Fruit fly (Drosophila melanogaster) whole organism, prepupa: ENCODE results near the gene CG12795.

Source experiments
- CG10631 ChIP-seq: fragments of 200-800 bp; sonication (Bioruptor generic); optimal IDR thresholded peaks from 2 replicates; lab custom pipeline; 2016; ENCODE audit warnings: missing biosample characterization, missing genetic modification characterization
- CG10669 ChIP-seq: fragments of 200-800 bp; sonication (Bioruptor generic); optimal IDR thresholded peaks from 3 replicates; lab custom pipeline; 2018; ENCODE audit warnings: missing biosample characterization, mild to moderate bottlenecking, missing genetic modification characterization, moderate library complexity
- CG11294 ChIP-seq: fragments of 200-800 bp; sonication (Bioruptor generic); IDR thresholded peaks from 2 replicates; pipeline ENCODE4 v1.3.6; 2022; ENCODE audit warnings: missing biosample characterization, missing genetic modification characterization
- CG11762 ChIP-seq: fragments of 200-800 bp; sonication (Bioruptor generic); optimal IDR thresholded peaks from 3 replicates; lab custom pipeline; 2016; ENCODE audit warnings: missing biosample characterization, missing genetic modification characterization; ENCODE audit not compliant: insufficient read depth
- CG15336 ChIP-seq: fragments of 200-800 bp; sonication (Bioruptor generic); IDR thresholded peaks from 2 replicates; pipeline ENCODE4 v1.3.6; 2022; ENCODE audit warnings: missing biosample characterization, missing genetic modification characterization
- CG1621 ChIP-seq: fragments of 200-800 bp; sonication (Bioruptor generic); optimal IDR thresholded peaks from 3 replicates; lab custom pipeline; 2018; ENCODE audit warnings: missing biosample characterization, mild to moderate bottlenecking, missing genetic modification characterization
- CG3032 ChIP-seq: fragments of 200-800 bp; optimal IDR thresholded peaks from 2 replicates; lab custom pipeline; 2019; ENCODE audit warnings: missing biosample characterization, mild to moderate bottlenecking, missing genetic modification characterization, moderate library complexity
- CG31627 ChIP-seq: fragments of 200-800 bp; sonication (Bioruptor generic); optimal IDR thresholded peaks from 3 replicates; lab custom pipeline; 2016; ENCODE audit warnings: missing biosample characterization, missing genetic modification characterization
- CG32006 ChIP-seq: fragments of 200-800 bp; sonication (Bioruptor generic); optimal IDR thresholded peaks from 3 replicates; lab custom pipeline; 2017; ENCODE audit warnings: missing biosample characterization, mild to moderate bottlenecking, missing genetic modification characterization
- CG34406 ChIP-seq: fragments of 200-800 bp; sonication (Bioruptor generic); optimal IDR thresholded peaks from 3 replicates; lab custom pipeline; 2016; ENCODE audit warnings: missing biosample characterization, missing genetic modification characterization
- CG3919 ChIP-seq: fragments of 200-800 bp; sonication (Bioruptor generic); optimal IDR thresholded peaks from 3 replicates; lab custom pipeline; 2016; ENCODE audit warnings: missing biosample characterization, missing genetic modification characterization
- CG4318 ChIP-seq: fragments of 200-800 bp; sonication (Bioruptor generic); optimal IDR thresholded peaks from 3 replicates; lab custom pipeline; 2017; ENCODE audit warnings: missing biosample characterization, mild to moderate bottlenecking, missing genetic modification characterization
- CG6276 ChIP-seq: fragments of 200-800 bp; sonication (Bioruptor generic); optimal IDR thresholded peaks from 2 replicates; lab custom pipeline; 2017; ENCODE audit warnings: missing biosample characterization, mild to moderate bottlenecking, missing genetic modification characterization
- CG6792 ChIP-seq: fragments of 200-800 bp; sonication (Bioruptor generic); optimal IDR thresholded peaks from 3 replicates; lab custom pipeline; 2016; ENCODE audit warnings: missing biosample characterization, missing genetic modification characterization
- CG6854 ChIP-seq: fragments of 200-800 bp; sonication (Bioruptor generic); optimal IDR thresholded peaks from 2 replicates; lab custom pipeline; 2017; ENCODE audit warnings: missing biosample characterization, mild to moderate bottlenecking, missing genetic modification characterization
- CG7368 ChIP-seq: fragments of 200-800 bp; sonication (Bioruptor generic); optimal IDR thresholded peaks from 3 replicates; lab custom pipeline; 2016; ENCODE audit warnings: missing biosample characterization, missing genetic modification characterization
- CG8119 ChIP-seq: fragments of 200-800 bp; sonication (Bioruptor generic); IDR thresholded peaks from 3 replicates; pipeline ENCODE4 v1.3.6; 2022; ENCODE audit warnings: missing biosample characterization, missing genetic modification characterization
- CG8319 ChIP-seq: fragments of 200-800 bp; sonication (Bioruptor generic); optimal IDR thresholded peaks from 3 replicates; lab custom pipeline; 2016; ENCODE audit warnings: missing biosample characterization, missing genetic modification characterization
- Eip78C ChIP-seq: fragments of 200-800 bp; sonication (Bioruptor generic); peaks from one replicate; lab custom pipeline; 2016; ENCODE audit warnings: missing biosample characterization, missing genetic modification characterization
- Eip93F ChIP-seq: fragments of 200-800 bp; sonication (Bioruptor generic); optimal IDR thresholded peaks from 2 replicates; lab custom pipeline; 2016; ENCODE audit warnings: missing biosample characterization, mild to moderate bottlenecking, missing genetic modification characterization
- Ets96B ChIP-seq: fragments of 200-800 bp; optimal IDR thresholded peaks from 2 replicates; lab custom pipeline; 2019; ENCODE audit warnings: missing biosample characterization, mild to moderate bottlenecking, missing genetic modification characterization, moderate library complexity
- Gug ChIP-seq: fragments of 200-800 bp; sonication (Bioruptor generic); IDR thresholded peaks from 2 replicates; pipeline ENCODE4 v1.3.6; 2022; ENCODE audit warnings: missing biosample characterization, missing genetic modification characterization
- Hr4 ChIP-seq: fragments of 200-800 bp; sonication (Bioruptor generic); optimal IDR thresholded peaks from 3 replicates; lab custom pipeline; 2016; ENCODE audit warnings: missing biosample characterization, missing genetic modification characterization
- Lpt ChIP-seq: fragments of 200-800 bp; sonication (Bioruptor generic); optimal IDR thresholded peaks from 3 replicates; lab custom pipeline; 2016; ENCODE audit warnings: missing biosample characterization, missing genetic modification characterization
- Met ChIP-seq: fragments of 200-800 bp; sonication (Bioruptor generic); optimal IDR thresholded peaks from 3 replicates; lab custom pipeline; 2016; ENCODE audit warnings: missing biosample characterization, missing genetic modification characterization
- OdsH ChIP-seq: fragments of 200-800 bp; sonication (Bioruptor generic); optimal IDR thresholded peaks from 3 replicates; lab custom pipeline; 2016; ENCODE audit warnings: missing biosample characterization, missing genetic modification characterization
- Smox ChIP-seq: fragments of 200-800 bp; sonication (Bioruptor generic); optimal IDR thresholded peaks from 3 replicates; lab custom pipeline; 2016; ENCODE audit warnings: missing biosample characterization, missing genetic modification characterization
- Sox14 ChIP-seq: fragments of 200-800 bp; sonication (Bioruptor generic); optimal IDR thresholded peaks from 3 replicates; lab custom pipeline; 2016; ENCODE audit warnings: missing biosample characterization, missing genetic modification characterization
- Sox15 ChIP-seq: fragments of 200-800 bp; sonication (Bioruptor generic); optimal IDR thresholded peaks from 3 replicates; lab custom pipeline; 2016; ENCODE audit warnings: missing biosample characterization, missing genetic modification characterization
- achi ChIP-seq: fragments of 200-800 bp; sonication (Bioruptor generic); optimal IDR thresholded peaks from 3 replicates; lab custom pipeline; 2016; ENCODE audit warnings: missing biosample characterization, missing genetic modification characterization
- eg ChIP-seq: fragments of 200-800 bp; sonication (Bioruptor generic); IDR thresholded peaks from 3 replicates; pipeline ENCODE4 v1.3.6; 2022; ENCODE audit warnings: missing biosample characterization, missing genetic modification characterization
- esn ChIP-seq: fragments of 200-800 bp; sonication (Bioruptor generic); optimal IDR thresholded peaks from 2 replicates; lab custom pipeline; 2016; ENCODE audit warnings: missing biosample characterization, mild to moderate bottlenecking, missing genetic modification characterization, moderate library complexity
- fkh ChIP-seq: fragments of 200-800 bp; sonication (Bioruptor generic); optimal IDR thresholded peaks from 3 replicates; lab custom pipeline; 2017; ENCODE audit warnings: missing biosample characterization, mild to moderate bottlenecking, missing genetic modification characterization, moderate library complexity
- net ChIP-seq: fragments of 200-800 bp; sonication (Bioruptor generic); optimal IDR thresholded peaks from 3 replicates; lab custom pipeline; 2016; ENCODE audit warnings: missing biosample characterization, missing genetic modification characterization
- salr ChIP-seq, 2 experiments: fragments of 200-800 bp; sonication (Bioruptor generic); optimal IDR thresholded peaks; 3 replicates each; lab custom pipeline; 2016 to 2018; ENCODE audit warnings: missing biosample characterization in 2 of 2, missing genetic modification characterization in 2 of 2, mild to moderate bottlenecking in 1 of 2
- spab ChIP-seq: fragments of 200-800 bp; sonication (Bioruptor generic); optimal IDR thresholded peaks from 2 replicates; lab custom pipeline; 2017; ENCODE audit warnings: missing biosample characterization, mild to moderate bottlenecking, missing genetic modification characterization, missing genetic modification reagents
- ss ChIP-seq, 2 experiments: fragments of 200-800 bp; sonication (Bioruptor generic); optimal IDR thresholded peaks; 2 replicates in 1 of 2; 3 replicates in 1 of 2; lab custom pipeline; 2017 to 2018; ENCODE audit warnings: mild to moderate bottlenecking in 2 of 2, missing biosample characterization in 2 of 2, missing genetic modification characterization in 2 of 2, moderate library complexity in 1 of 2
- svp ChIP-seq: fragments of 200-800 bp; sonication (Bioruptor generic); peaks from one replicate; lab custom pipeline; 2016; ENCODE audit warnings: missing biosample characterization, missing genetic modification characterization
- vri ChIP-seq: fragments of 200-800 bp; sonication (Bioruptor generic); optimal IDR thresholded peaks from 3 replicates; lab custom pipeline; 2016; ENCODE audit warnings: missing biosample characterization, mild to moderate bottlenecking, missing genetic modification characterization

CG12795 gene

dm6 chr2L:3482712-3483111 is 30.4 kb downstream of the CG12795 start (continued):
- no peak for TF ChIP-seq CG3032 (tag; lab: Kevin White, UChicago)
- TF ChIP-seq vri = no peak
- TF ChIP-seq spab (GFP tag; lab: Kevin White, UChicago) = peak; percentile 34
- peak; percentile 59 for TF ChIP-seq OdsH (GFP tag; lab: Kevin White, UChicago)
- TF ChIP-seq CG6792 (GFP tag; lab: Kevin White, UChicago) = peak; percentile 28
- TF ChIP-seq esn (GFP tag; lab: Kevin White, UChicago) = no peak
- peak; percentile 15 for TF ChIP-seq CG11762 (GFP tag; lab: Kevin White, UChicago)
- peak; percentile 64 for TF ChIP-seq CG4318
- TF ChIP-seq svp (GFP tag; lab: Kevin White, UChicago) = peak; percentile 43
- no peak for TF ChIP-seq Eip93F
- TF ChIP-seq Smox = no peak
- peak; percentile 2 for TF ChIP-seq CG8319 (GFP tag; lab: Kevin White, UChicago)
- peak; percentile 69 for TF ChIP-seq CG11294 (GFP tag; lab: Robert Waterston, UW)
- no peak for TF ChIP-seq Met (GFP tag; lab: Kevin White, UChicago)
- no peak for TF ChIP-seq CG1621 (tag; lab: Kevin White, UChicago)
- TF ChIP-seq CG7368 (GFP tag; lab: Kevin White, UChicago) = no peak
- peak; percentile 56 for TF ChIP-seq CG3919 (GFP tag; lab: Kevin White, UChicago)
- peak in 1 of 2 experiments; percentile 62 for TF ChIP-seq salr (GFP tag; optimal IDR thresholded peaks at IDR 0.05; lab: Kevin White, UChicago)
- peak; percentile 54 for TF ChIP-seq CG10669 (GFP tag; lab: Kevin White, UChicago)
- TF ChIP-seq CG34406 = no peak
- TF ChIP-seq Gug (GFP tag; lab: Robert Waterston, UW) = peak; percentile 75
- peak; percentile 61 for TF ChIP-seq net (GFP tag; lab: Kevin White, UChicago)
- TF ChIP-seq fkh (GFP tag; lab: Kevin White, UChicago) = no peak
- TF ChIP-seq eg (GFP tag; lab: Robert Waterston, UW) = peak; percentile 90
- TF ChIP-seq Hr4 (GFP tag; lab: Kevin White, UChicago) = peak; percentile 76
- TF ChIP-seq CG31627 (GFP tag; lab: Kevin White, UChicago) = no peak
- peak; percentile 61 for TF ChIP-seq achi (GFP tag; lab: Kevin White, UChicago)
- peak; percentile 50 for TF ChIP-seq CG10631 (GFP tag; lab: Kevin White, UChicago)

- TF ChIP-seq CG8119 (0 out of 3 replicates have a peak, but pooled peaks have one; percentile 30), CG15336 (peak; percentile 57; the same call in 1 of the 2 replicates), Sox14 (GFP tag; lab: Kevin White, UChicago) (no peak), achi (GFP tag; lab: Kevin White, UChicago) (no peak), CG34406 (no peak), ss (GFP tag; optimal IDR thresholded peaks at IDR 0.05; lab: Kevin White, UChicago) (no peak), CG6276 (GFP tag; lab: Kevin White, UChicago) (peak; percentile 3), eg (GFP tag; lab: Robert Waterston, UW) (peak; percentile 57; the same call in 1 of the 3 replicates), CG32006 (GFP tag; lab: Kevin White, UChicago) (peak; percentile 28), Sox15 (GFP tag; lab: Kevin White, UChicago) (no peak)
These were observed 31.4 kb downstream of the CG12795 start for dm6 chr2L:3483672-3484071.

dm6 chr2L:3484759-3485158 is 32.5 kb downstream of the CG12795 start:
- TF ChIP-seq CG15336 = peak; percentile 28; the same call in 1 of the 2 replicates
- no peak for TF ChIP-seq Lpt (GFP tag; lab: Kevin White, UChicago)
- TF ChIP-seq CG1621 (tag; lab: Kevin White, UChicago) = no peak
- TF ChIP-seq svp (GFP tag; lab: Kevin White, UChicago) = peak; percentile 19
- TF ChIP-seq Sox14 (GFP tag; lab: Kevin White, UChicago) = no peak
- no peak for TF ChIP-seq CG31627 (GFP tag; lab: Kevin White, UChicago)
- peak; percentile 52 for TF ChIP-seq Eip78C (GFP tag; lab: Kevin White, UChicago)
- TF ChIP-seq Ets96B (tag; lab: Kevin White, UChicago) = no peak
- TF ChIP-seq eg (GFP tag; lab: Robert Waterston, UW) = no peak
- TF ChIP-seq CG6792 (GFP tag; lab: Kevin White, UChicago) = no peak
- TF ChIP-seq CG34406 = no peak
- TF ChIP-seq CG32006 (GFP tag; lab: Kevin White, UChicago) = peak; percentile 54
- TF ChIP-seq Hr4 (GFP tag; lab: Kevin White, UChicago) = peak; percentile 26
- peak; percentile 21; the same call in 1 of the 3 replicates for TF ChIP-seq CG8119
- no peak for TF ChIP-seq CG6854 (GFP tag; lab: Kevin White, UChicago)
